Worm (Caenorhabditis elegans) whole organism, mixed stage, embryonic: ENCODE results near the gene chst-1.

Experiments used
- M03D4.4 ChIP-seq: sonication (generic microtip); optimal IDR thresholded peaks from 2 replicates; lab custom pipeline; 2017; ENCODE audit warnings: mild to moderate bottlenecking, missing genetic modification characterization, missing compliant biosample characterization
- bed-3 ChIP-seq: fragments of 200-800 bp; sonication (Bioruptor generic); optimal IDR thresholded peaks from 3 replicates; lab custom pipeline; 2018; ENCODE audit warnings: mild to moderate bottlenecking, missing genetic modification characterization, moderate library complexity, missing compliant biosample characterization
- blmp-1 ChIP-seq: fragments of 150-350 bp; optimal IDR thresholded peaks from 2 replicates; lab custom pipeline; 2014; ENCODE audit warnings: missing biosample characterization, missing genetic modification characterization
- ceh-43 ChIP-seq: fragments of 200-800 bp; sonication (Bioruptor generic); optimal IDR thresholded peaks from 2 replicates; lab custom pipeline; 2018; ENCODE audit warnings: mild to moderate bottlenecking, missing genetic modification characterization, moderate library complexity, missing compliant biosample characterization
- ceh-83 ChIP-seq: fragments of 200-800 bp; sonication (Bioruptor generic); optimal IDR thresholded peaks from 2 replicates; lab custom pipeline; 2018; ENCODE audit warnings: mild to moderate bottlenecking, missing genetic modification characterization, missing compliant biosample characterization
- ces-1 ChIP-seq: fragments of 150-350 bp; optimal IDR thresholded peaks from 2 replicates; lab custom pipeline; 2014; ENCODE audit warnings: missing biosample characterization, missing genetic modification reagents, missing genetic modification characterization
- cnd-1 ChIP-seq: fragments of 200-800 bp; sonication (Bioruptor generic); optimal IDR thresholded peaks from 2 replicates; lab custom pipeline; 2018; ENCODE audit warnings: mild to moderate bottlenecking, missing genetic modification characterization, missing compliant biosample characterization
- drap-1 ChIP-seq: fragments of 200-800 bp; sonication (Bioruptor generic); optimal IDR thresholded peaks from 3 replicates; lab custom pipeline; 2018; ENCODE audit warnings: mild to moderate bottlenecking, missing genetic modification characterization, missing compliant biosample characterization
- elt-1 ChIP-seq: sonication (generic microtip); optimal IDR thresholded peaks from 2 replicates; lab custom pipeline; 2017; ENCODE audit warnings: missing genetic modification characterization, mild to moderate bottlenecking, missing compliant biosample characterization, antibody characterized with exemption, moderate library complexity, borderline replicate concordance; ENCODE audit not compliant: insufficient read depth
- elt-3 ChIP-seq: fragments of 150-350 bp; optimal IDR thresholded peaks from 2 replicates; lab custom pipeline; 2014; ENCODE audit warnings: missing biosample characterization, missing genetic modification characterization
- flh-1 ChIP-seq: fragments of 200-800 bp; sonication (Bioruptor generic); optimal IDR thresholded peaks from 2 replicates; lab custom pipeline; 2018; ENCODE audit warnings: mild to moderate bottlenecking, missing genetic modification characterization, moderate library complexity, missing compliant biosample characterization
- hlh-1 ChIP-seq: fragments of 150-350 bp; optimal IDR thresholded peaks from 2 replicates; lab custom pipeline; 2014; ENCODE audit warnings: missing biosample characterization, missing genetic modification reagents, missing genetic modification characterization
- lin-13 ChIP-seq: fragments of 150-350 bp; optimal IDR thresholded peaks from 2 replicates; lab custom pipeline; 2014; ENCODE audit warnings: missing biosample characterization, missing genetic modification characterization
- lin-32 ChIP-seq: fragments of 200-800 bp; sonication (Bioruptor generic); optimal IDR thresholded peaks from 2 replicates; lab custom pipeline; 2018; ENCODE audit warnings: mild to moderate bottlenecking, missing genetic modification characterization, missing compliant biosample characterization
- lsy-2 ChIP-seq: fragments of 150-350 bp; optimal IDR thresholded peaks from 2 replicates; lab custom pipeline; 2014; ENCODE audit warnings: missing biosample characterization, missing genetic modification characterization
- mab-5 ChIP-seq: fragments of 150-350 bp; optimal IDR thresholded peaks from 2 replicates; lab custom pipeline; 2014; ENCODE audit warnings: missing biosample characterization, missing genetic modification characterization
- mep-1 ChIP-seq: fragments of 150-350 bp; optimal IDR thresholded peaks from 2 replicates; lab custom pipeline; 2017; ENCODE audit warnings: missing biosample characterization, missing genetic modification reagents, missing genetic modification characterization, inconsistent platforms
- mls-2 ChIP-seq: sonication (generic microtip); optimal IDR thresholded peaks from 2 replicates; lab custom pipeline; 2016; ENCODE audit warnings: mild to moderate bottlenecking, missing genetic modification characterization, moderate library complexity, missing compliant biosample characterization
- nhr-12 ChIP-seq: fragments of 150-350 bp; optimal IDR thresholded peaks from 2 replicates; lab custom pipeline; 2014; ENCODE audit warnings: missing biosample characterization, missing genetic modification characterization
- nhr-2 ChIP-seq: fragments of 150-350 bp; optimal IDR thresholded peaks from 2 replicates; lab custom pipeline; 2014; ENCODE audit warnings: missing biosample characterization, missing genetic modification characterization
- nhr-237 ChIP-seq: fragments of 150-350 bp; optimal IDR thresholded peaks from 2 replicates; lab custom pipeline; 2014; ENCODE audit warnings: missing biosample characterization, missing genetic modification characterization
- nhr-28 ChIP-seq: fragments of 150-350 bp; optimal IDR thresholded peaks from 2 replicates; lab custom pipeline; 2014; ENCODE audit warnings: missing biosample characterization, missing genetic modification characterization
- nhr-76 ChIP-seq: sonication (generic microtip); optimal IDR thresholded peaks from 2 replicates; lab custom pipeline; 2017; ENCODE audit warnings: missing biosample characterization, missing genetic modification characterization
- pha-4 ChIP-seq: fragments of 150-350 bp; optimal IDR thresholded peaks from 2 replicates; lab custom pipeline; 2018; ENCODE audit warnings: missing biosample characterization, missing genetic modification reagents, missing genetic modification characterization
- snpc-4 ChIP-seq: fragments of 150-350 bp; optimal IDR thresholded peaks from 2 replicates; lab custom pipeline; 2014; ENCODE audit warnings: missing biosample characterization, missing genetic modification characterization
- sptf-1 ChIP-seq: sonication (generic microtip); optimal IDR thresholded peaks from 2 replicates; lab custom pipeline; 2017; ENCODE audit warnings: mild to moderate bottlenecking, missing genetic modification characterization, moderate library complexity, missing compliant biosample characterization
- tbx-8 ChIP-seq: fragments of 200-800 bp; sonication (Bioruptor generic); optimal IDR thresholded peaks from 2 replicates; lab custom pipeline; 2018; ENCODE audit warnings: mild to moderate bottlenecking, missing genetic modification characterization, moderate library complexity, missing compliant biosample characterization
- unc-120 ChIP-seq: sonication (generic microtip); optimal IDR thresholded peaks from 2 replicates; lab custom pipeline; 2017; ENCODE audit warnings: missing genetic modification characterization, missing compliant biosample characterization; ENCODE audit not compliant: poor library complexity, severe bottlenecking
- unc-39 ChIP-seq: fragments of 150-350 bp; optimal IDR thresholded peaks from 2 replicates; lab custom pipeline; 2014; ENCODE audit warnings: missing biosample characterization, missing genetic modification characterization
- zip-8 ChIP-seq: fragments of 150-350 bp; optimal IDR thresholded peaks from 2 replicates; lab custom pipeline; 2014; ENCODE audit warnings: missing biosample characterization, missing genetic modification characterization
- ztf-11 ChIP-seq: fragments of 150-350 bp; optimal IDR thresholded peaks from 2 replicates; lab custom pipeline; 2014; ENCODE audit warnings: missing biosample characterization, missing genetic modification characterization

Gene chst-1

DNA sequence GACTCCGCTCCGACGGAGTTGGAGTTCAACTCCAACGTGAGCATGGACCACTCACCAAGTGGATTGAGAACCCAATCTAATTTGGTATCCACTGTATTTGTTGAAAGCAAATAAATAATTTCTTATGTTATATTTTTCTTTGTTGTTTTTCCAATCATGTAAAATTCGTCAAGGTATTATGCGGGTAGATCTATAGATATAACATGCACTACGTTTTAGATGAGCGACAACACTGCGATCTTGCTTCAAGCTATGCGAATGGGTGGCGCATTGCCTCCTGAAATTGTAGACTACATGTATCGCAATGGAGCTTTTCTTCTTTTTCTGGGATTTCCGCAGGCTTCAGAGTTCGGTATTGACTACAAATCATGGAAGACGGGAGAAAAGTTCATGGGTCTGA is 37.8 kb upstream of the chst-1 start, which contains the start of gene F10B5.2:
F10B5.2 (plus strand) TSS at position 220 of the 400 bp plus-strand sequence.
- TF ChIP-seq nhr-28 (tag; lab: Kevin White, UChicago) (no peak), flh-1 (GFP tag; lab: Kevin White, UChicago) (no peak), ztf-11 (tag; lab: Kevin White, UChicago) (no peak), ceh-43 (GFP tag; lab: Kevin White, UChicago) (no peak), zip-8 (tag; lab: Kevin White, UChicago) (no peak), unc-39 (tag; lab: Kevin White, UChicago) (no peak), unc-120 (tag; lab: Kevin White, UChicago) (no peak)

DNA sequence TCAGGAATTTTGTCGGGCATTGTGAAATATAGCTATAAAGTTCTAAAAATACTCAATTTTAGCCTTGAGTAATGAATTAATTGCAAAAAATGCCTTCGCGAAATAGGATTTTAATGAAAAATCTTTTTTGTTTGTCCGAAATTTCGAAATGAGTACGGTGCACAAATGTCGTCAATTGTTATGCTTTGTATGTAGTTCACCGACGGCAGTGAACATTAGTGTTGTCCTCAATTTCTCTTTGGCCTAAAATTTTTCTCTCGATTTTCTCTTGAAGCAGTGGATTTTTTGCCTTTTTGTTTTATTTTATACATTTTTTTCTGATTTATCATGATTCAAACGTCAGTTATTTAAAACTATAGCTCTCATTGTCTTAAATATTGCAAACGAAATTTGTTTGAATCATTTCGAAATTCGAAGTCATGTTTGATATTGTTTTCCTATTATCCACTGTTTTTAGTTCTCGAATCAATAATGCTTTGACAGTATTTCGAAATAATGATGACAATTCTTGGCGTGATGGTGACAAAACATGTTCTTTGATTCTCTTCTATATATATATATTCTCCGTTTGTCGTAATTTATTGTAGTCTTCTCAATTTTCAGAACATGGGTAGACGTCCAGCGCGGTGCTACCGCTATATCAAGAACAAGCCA is 36.6 kb upstream of the chst-1 start, which contains the start of the genes ints-11 and rpl-10:
ints-11 (minus strand) TSS at position 201 of the 654 bp plus-strand sequence.
rpl-10 (plus strand) TSS at position 604 of the 654 bp plus-strand sequence.
- TF ChIP-seq ceh-43 (GFP tag; lab: Kevin White, UChicago) = no peak
- no peak for TF ChIP-seq nhr-12 (tag; lab: Kevin White, UChicago)
- TF ChIP-seq mab-5 (tag; lab: Kevin White, UChicago) = no peak
- TF ChIP-seq nhr-2 (tag; lab: Kevin White, UChicago) = no peak
- no peak for TF ChIP-seq nhr-28 (tag; lab: Kevin White, UChicago)
- TF ChIP-seq pha-4 (tag; lab: Kevin White, UChicago) = no peak
- TF ChIP-seq snpc-4 (tag; lab: Kevin White, UChicago) = no peak
- no peak for TF ChIP-seq lin-13 (tag; lab: Kevin White, UChicago)
- no peak for TF ChIP-seq zip-8 (tag; lab: Kevin White, UChicago)
- peak; percentile 57 for TF ChIP-seq nhr-237 (tag; lab: Kevin White, UChicago)
- TF ChIP-seq mep-1 = no peak
- TF ChIP-seq ztf-11 (tag; lab: Kevin White, UChicago) = no peak
- TF ChIP-seq blmp-1 (tag; lab: Kevin White, UChicago) = no peak
- no peak for TF ChIP-seq lin-32 (GFP tag; lab: Kevin White, UChicago)
- TF ChIP-seq lsy-2 = peak; percentile 94
- peak; percentile 40 for TF ChIP-seq hlh-1
- no peak for TF ChIP-seq ceh-83 (GFP tag; lab: Kevin White, UChicago)

DNA sequence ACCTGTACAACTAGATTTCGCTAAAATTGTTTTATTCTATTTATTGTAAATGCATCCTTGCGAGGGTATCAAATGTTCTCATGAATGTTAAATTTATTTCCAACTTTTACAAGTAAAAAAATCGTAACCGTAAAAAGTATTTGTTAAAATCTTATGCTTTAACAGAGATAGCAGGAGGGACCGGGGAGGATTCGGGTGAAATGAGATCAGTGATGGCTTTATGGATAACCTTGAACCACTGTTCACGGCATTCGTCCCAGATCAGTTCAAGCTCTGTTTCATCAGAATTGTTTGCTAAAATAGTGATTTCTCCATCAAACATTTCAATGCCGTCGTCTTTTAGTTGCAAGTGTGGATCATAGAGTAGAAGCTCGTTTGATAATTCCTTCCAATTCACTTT is 34.4 kb upstream of the chst-1 start:
- TF ChIP-seq snpc-4 (tag; lab: Kevin White, UChicago) (no peak), nhr-76 (no peak), unc-39 (tag; lab: Kevin White, UChicago) (no peak), lin-32 (GFP tag; lab: Kevin White, UChicago) (no peak), cnd-1 (tag; lab: Kevin White, UChicago) (no peak), blmp-1 (tag; lab: Kevin White, UChicago) (no peak), flh-1 (GFP tag; lab: Kevin White, UChicago) (no peak), bed-3 (GFP tag; lab: Kevin White, UChicago) (no peak), mep-1 (no peak), lsy-2 (no peak), lin-13 (tag; lab: Kevin White, UChicago) (no peak)
- TF ChIP-seq, all 35 proteins: peak for 0

DNA sequence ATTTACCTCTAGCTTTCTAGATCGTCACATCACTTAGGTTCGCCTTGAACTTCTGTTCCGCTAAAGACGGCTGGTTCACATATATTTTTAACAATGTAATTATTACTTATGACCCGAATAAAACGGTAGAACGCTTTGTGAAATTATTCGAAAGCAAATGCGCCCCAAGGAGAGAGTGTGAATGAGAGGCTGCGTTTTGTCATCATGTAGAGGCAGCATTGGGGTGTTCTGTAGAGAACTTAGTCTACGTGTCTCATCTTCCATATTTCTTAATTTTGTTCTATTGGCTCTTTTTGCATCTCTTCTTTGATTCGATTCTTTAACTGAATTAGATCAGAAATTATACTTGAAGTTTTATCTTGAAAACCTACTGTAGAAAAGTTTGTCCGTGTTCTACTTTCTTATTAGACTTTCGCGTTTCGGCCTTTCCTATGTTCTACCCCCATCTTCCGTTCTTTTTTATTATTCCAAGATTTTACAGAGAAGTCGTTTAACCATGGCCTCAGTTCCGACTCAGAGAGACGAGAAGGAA is 31.3 kb upstream of the chst-1 start, which contains the start of gene cdc-48.2:
cdc-48.2 (plus strand) TSS at position 482 of the 532 bp plus-strand sequence.
- TF ChIP-seq ceh-43 (GFP tag; lab: Kevin White, UChicago) (no peak), ceh-83 (GFP tag; lab: Kevin White, UChicago) (peak; percentile 2)

DNA sequence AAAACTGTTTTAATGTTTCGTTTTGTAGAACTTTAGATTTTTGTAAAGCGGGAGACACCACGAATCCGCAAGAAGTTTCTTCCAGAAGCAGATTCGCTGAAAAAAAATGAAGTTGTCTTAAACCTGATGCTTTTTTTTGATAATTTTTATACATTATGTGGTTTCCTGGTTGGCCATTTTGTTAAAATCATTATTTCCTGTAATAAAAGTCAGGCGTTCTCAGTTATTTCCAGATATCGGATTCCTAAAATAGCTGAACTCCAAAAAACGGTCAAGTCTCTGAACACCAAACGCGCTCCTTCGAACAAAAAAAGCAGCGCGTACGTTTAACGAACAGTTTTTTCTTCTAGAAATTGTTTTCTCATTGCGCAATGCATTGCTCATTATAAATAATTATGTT is 30.6 kb upstream of the chst-1 start:
- peak; percentile 47 for TF ChIP-seq zip-8 (tag; lab: Kevin White, UChicago)
- no peak for TF ChIP-seq hlh-1
- no peak for TF ChIP-seq pha-4 (tag; lab: Kevin White, UChicago)
- TF ChIP-seq ces-1 (GFP tag; lab: Kevin White, UChicago) = peak; percentile 46
- TF ChIP-seq sptf-1 (tag; lab: Kevin White, UChicago) = peak; percentile 64
- peak; percentile 67 for TF ChIP-seq nhr-237 (tag; lab: Kevin White, UChicago)
- peak; percentile 10 for TF ChIP-seq lsy-2

DNA sequence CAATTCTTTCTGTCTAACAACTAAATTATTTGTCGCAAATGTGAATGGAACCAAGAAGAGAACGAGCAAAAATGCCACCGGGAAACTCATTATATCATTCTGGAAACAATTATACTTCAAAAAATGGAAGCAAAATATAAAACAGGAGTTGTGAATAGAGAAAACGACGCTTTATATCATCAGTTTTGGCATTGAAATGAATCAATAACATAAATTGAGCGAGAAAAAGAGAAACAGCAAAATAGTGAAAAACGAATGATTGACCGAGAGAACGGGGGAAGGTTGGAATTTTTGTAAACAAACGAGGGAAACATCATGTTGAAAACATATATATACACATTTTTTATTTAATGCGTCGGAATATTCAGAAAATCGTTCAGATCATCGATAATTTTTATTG is 30.0 kb upstream of the chst-1 start, which contains the start of gene ctns-1:
ctns-1 (minus strand) TSS at position 101 of the 400 bp plus-strand sequence.
- TF ChIP-seq tbx-8 (GFP tag; lab: Kevin White, UChicago) (no peak), drap-1 (no peak), elt-3 (tag; lab: Kevin White, UChicago) (no peak), mep-1 (no peak), nhr-28 (tag; lab: Kevin White, UChicago) (no peak), mls-2 (tag; lab: Kevin White, UChicago) (no peak), pha-4 (tag; lab: Kevin White, UChicago) (no peak), mab-5 (tag; lab: Kevin White, UChicago) (no peak), M03D4.4 (tag; lab: Kevin White, UChicago) (no peak), blmp-1 (tag; lab: Kevin White, UChicago) (no peak), nhr-237 (tag; lab: Kevin White, UChicago) (no peak), cnd-1 (tag; lab: Kevin White, UChicago) (no peak), elt-1 (no peak)
